Worm (Caenorhabditis elegans) whole organism, mixed stage, embryonic: ENCODE measurements around the gene wrn-1.

Experiments
- M03D4.4 ChIP-seq: sonication (generic microtip); optimal IDR thresholded peaks from 2 replicates; lab custom pipeline; 2017; ENCODE audit warnings: mild to moderate bottlenecking, missing genetic modification characterization, missing compliant biosample characterization
- bed-3 ChIP-seq: fragments of 200-800 bp; sonication (Bioruptor generic); optimal IDR thresholded peaks from 3 replicates; lab custom pipeline; 2018; ENCODE audit warnings: mild to moderate bottlenecking, missing genetic modification characterization, moderate library complexity, missing compliant biosample characterization
- blmp-1 ChIP-seq: fragments of 150-350 bp; optimal IDR thresholded peaks from 2 replicates; lab custom pipeline; 2014; ENCODE audit warnings: missing biosample characterization, missing genetic modification characterization
- ceh-39 ChIP-seq: fragments of 150-350 bp; optimal IDR thresholded peaks from 2 replicates; lab custom pipeline; 2014; ENCODE audit warnings: missing biosample characterization, missing genetic modification characterization
- ceh-43 ChIP-seq: fragments of 200-800 bp; sonication (Bioruptor generic); optimal IDR thresholded peaks from 2 replicates; lab custom pipeline; 2018; ENCODE audit warnings: mild to moderate bottlenecking, missing genetic modification characterization, moderate library complexity, missing compliant biosample characterization
- ceh-83 ChIP-seq: fragments of 200-800 bp; sonication (Bioruptor generic); optimal IDR thresholded peaks from 2 replicates; lab custom pipeline; 2018; ENCODE audit warnings: mild to moderate bottlenecking, missing genetic modification characterization, missing compliant biosample characterization
- ces-1 ChIP-seq: fragments of 150-350 bp; optimal IDR thresholded peaks from 2 replicates; lab custom pipeline; 2014; ENCODE audit warnings: missing biosample characterization, missing genetic modification reagents, missing genetic modification characterization
- cnd-1 ChIP-seq: fragments of 200-800 bp; sonication (Bioruptor generic); optimal IDR thresholded peaks from 2 replicates; lab custom pipeline; 2018; ENCODE audit warnings: mild to moderate bottlenecking, missing genetic modification characterization, missing compliant biosample characterization
- elt-1 ChIP-seq: sonication (generic microtip); optimal IDR thresholded peaks from 2 replicates; lab custom pipeline; 2017; ENCODE audit warnings: missing genetic modification characterization, mild to moderate bottlenecking, missing compliant biosample characterization, antibody characterized with exemption, moderate library complexity, borderline replicate concordance; ENCODE audit not compliant: insufficient read depth
- elt-3 ChIP-seq: fragments of 150-350 bp; optimal IDR thresholded peaks from 2 replicates; lab custom pipeline; 2014; ENCODE audit warnings: missing biosample characterization, missing genetic modification characterization
- flh-1 ChIP-seq: fragments of 200-800 bp; sonication (Bioruptor generic); optimal IDR thresholded peaks from 2 replicates; lab custom pipeline; 2018; ENCODE audit warnings: mild to moderate bottlenecking, missing genetic modification characterization, moderate library complexity, missing compliant biosample characterization
- ham-2 ChIP-seq: fragments of 200-800 bp; sonication (Bioruptor generic); optimal IDR thresholded peaks from 2 replicates; lab custom pipeline; 2018; ENCODE audit warnings: mild to moderate bottlenecking, missing genetic modification characterization, missing compliant biosample characterization
- hlh-1 ChIP-seq: fragments of 150-350 bp; optimal IDR thresholded peaks from 2 replicates; lab custom pipeline; 2014; ENCODE audit warnings: missing biosample characterization, missing genetic modification reagents, missing genetic modification characterization
- lin-13 ChIP-seq: fragments of 150-350 bp; optimal IDR thresholded peaks from 2 replicates; lab custom pipeline; 2014; ENCODE audit warnings: missing biosample characterization, missing genetic modification characterization
- lin-32 ChIP-seq: fragments of 200-800 bp; sonication (Bioruptor generic); optimal IDR thresholded peaks from 2 replicates; lab custom pipeline; 2018; ENCODE audit warnings: mild to moderate bottlenecking, missing genetic modification characterization, missing compliant biosample characterization
- lsy-2 ChIP-seq: fragments of 150-350 bp; optimal IDR thresholded peaks from 2 replicates; lab custom pipeline; 2014; ENCODE audit warnings: missing biosample characterization, missing genetic modification characterization
- mab-5 ChIP-seq: fragments of 150-350 bp; optimal IDR thresholded peaks from 2 replicates; lab custom pipeline; 2014; ENCODE audit warnings: missing biosample characterization, missing genetic modification characterization
- mep-1 ChIP-seq: fragments of 150-350 bp; optimal IDR thresholded peaks from 2 replicates; lab custom pipeline; 2017; ENCODE audit warnings: missing biosample characterization, missing genetic modification reagents, missing genetic modification characterization, inconsistent platforms
- mls-2 ChIP-seq: sonication (generic microtip); optimal IDR thresholded peaks from 2 replicates; lab custom pipeline; 2016; ENCODE audit warnings: mild to moderate bottlenecking, missing genetic modification characterization, moderate library complexity, missing compliant biosample characterization
- nhr-12 ChIP-seq: fragments of 150-350 bp; optimal IDR thresholded peaks from 2 replicates; lab custom pipeline; 2014; ENCODE audit warnings: missing biosample characterization, missing genetic modification characterization
- nhr-237 ChIP-seq: fragments of 150-350 bp; optimal IDR thresholded peaks from 2 replicates; lab custom pipeline; 2014; ENCODE audit warnings: missing biosample characterization, missing genetic modification characterization
- nhr-28 ChIP-seq: fragments of 150-350 bp; optimal IDR thresholded peaks from 2 replicates; lab custom pipeline; 2014; ENCODE audit warnings: missing biosample characterization, missing genetic modification characterization
- pha-4 ChIP-seq: fragments of 150-350 bp; optimal IDR thresholded peaks from 2 replicates; lab custom pipeline; 2018; ENCODE audit warnings: missing biosample characterization, missing genetic modification reagents, missing genetic modification characterization
- sem-2 ChIP-seq: fragments of 200-800 bp; sonication (Bioruptor generic); optimal IDR thresholded peaks from 2 replicates; lab custom pipeline; 2018; ENCODE audit warnings: mild to moderate bottlenecking, missing genetic modification characterization, missing compliant biosample characterization
- sptf-1 ChIP-seq: sonication (generic microtip); optimal IDR thresholded peaks from 2 replicates; lab custom pipeline; 2017; ENCODE audit warnings: mild to moderate bottlenecking, missing genetic modification characterization, moderate library complexity, missing compliant biosample characterization
- unc-120 ChIP-seq: sonication (generic microtip); optimal IDR thresholded peaks from 2 replicates; lab custom pipeline; 2017; ENCODE audit warnings: missing genetic modification characterization, missing compliant biosample characterization; ENCODE audit not compliant: poor library complexity, severe bottlenecking
- unc-62 ChIP-seq: fragments of 150-350 bp; optimal IDR thresholded peaks from 2 replicates; lab custom pipeline; 2014; ENCODE audit warnings: missing biosample characterization, missing genetic modification reagents, missing genetic modification characterization
- zip-8 ChIP-seq: fragments of 150-350 bp; optimal IDR thresholded peaks from 2 replicates; lab custom pipeline; 2014; ENCODE audit warnings: missing biosample characterization, missing genetic modification characterization
- ztf-11 ChIP-seq: fragments of 150-350 bp; optimal IDR thresholded peaks from 2 replicates; lab custom pipeline; 2014; ENCODE audit warnings: missing biosample characterization, missing genetic modification characterization

Gene wrn-1

DNA sequence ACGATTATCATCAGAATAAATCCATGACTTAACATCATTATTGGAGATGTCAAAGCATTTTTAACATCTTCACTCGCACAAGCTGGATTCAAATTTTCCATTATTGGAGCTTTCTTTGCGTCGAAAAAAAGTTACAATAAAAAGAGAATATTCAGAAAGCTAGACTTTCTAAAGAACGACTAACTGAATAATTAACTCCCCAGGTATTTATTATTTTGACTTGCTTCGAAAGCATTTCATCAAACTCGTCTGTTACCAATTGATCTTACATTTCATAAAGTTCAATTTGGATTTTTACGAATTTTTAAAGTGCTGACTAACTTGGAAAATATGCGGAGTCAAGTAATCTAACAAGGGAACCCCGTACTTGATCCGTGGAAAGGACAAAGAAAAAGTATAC lies 20.9 kb downstream of the wrn-1 start, which contains the start of gene sra-29:
Gene sra-29, minus strand, starts transcription at position 101 of the 400 bp plus-strand sequence.
- TF ChIP-seq pha-4 (tag; lab: Kevin White, UChicago) (no peak), sem-2 (GFP tag; lab: Kevin White, UChicago) (no peak), elt-1 (no peak), mab-5 (tag; lab: Kevin White, UChicago) (no peak), lin-13 (tag; lab: Kevin White, UChicago) (no peak), ces-1 (no peak), flh-1 (GFP tag; lab: Kevin White, UChicago) (no peak), hlh-1 (no peak), ztf-11 (no peak), nhr-28 (tag; lab: Kevin White, UChicago) (no peak), blmp-1 (no peak), elt-3 (tag; lab: Kevin White, UChicago) (no peak), sptf-1 (tag; lab: Kevin White, UChicago) (no peak), ceh-83 (GFP tag; lab: Kevin White, UChicago) (no peak)
- TF ChIP-seq, all 35 proteins: peak for 0

DNA sequence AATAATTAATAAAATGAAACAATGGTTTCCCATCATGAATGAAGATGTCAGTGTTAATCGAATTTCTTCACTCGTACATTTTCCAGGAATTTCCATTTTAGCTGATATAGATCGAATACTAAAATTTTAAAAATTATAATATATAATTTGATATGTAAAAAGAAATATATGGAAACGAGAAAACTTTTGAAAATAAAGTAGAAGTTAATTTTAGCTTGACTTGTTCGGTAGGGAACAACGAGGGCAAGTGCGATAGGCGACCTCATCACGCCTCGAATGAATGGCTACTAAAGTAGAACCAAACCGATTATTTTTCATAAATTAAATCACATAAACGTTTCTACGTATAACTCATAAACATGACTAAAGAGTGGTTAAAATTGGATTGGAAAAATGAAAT lies 23.6 kb downstream of the wrn-1 start, which contains the start of gene sra-31:
Gene sra-31, minus strand, starts transcription at position 101 of the 400 bp plus-strand sequence.
- TF ChIP-seq ceh-83 (GFP tag; lab: Kevin White, UChicago) (no peak), flh-1 (GFP tag; lab: Kevin White, UChicago) (no peak), unc-120 (tag; lab: Kevin White, UChicago) (no peak), cnd-1 (tag; lab: Kevin White, UChicago) (no peak), bed-3 (GFP tag; lab: Kevin White, UChicago) (no peak), ces-1 (no peak), mls-2 (tag; lab: Kevin White, UChicago) (no peak), nhr-28 (tag; lab: Kevin White, UChicago) (no peak), sem-2 (GFP tag; lab: Kevin White, UChicago) (no peak), ham-2 (GFP tag; lab: Kevin White, UChicago) (no peak), ceh-39 (no peak), elt-3 (tag; lab: Kevin White, UChicago) (no peak)

DNA sequence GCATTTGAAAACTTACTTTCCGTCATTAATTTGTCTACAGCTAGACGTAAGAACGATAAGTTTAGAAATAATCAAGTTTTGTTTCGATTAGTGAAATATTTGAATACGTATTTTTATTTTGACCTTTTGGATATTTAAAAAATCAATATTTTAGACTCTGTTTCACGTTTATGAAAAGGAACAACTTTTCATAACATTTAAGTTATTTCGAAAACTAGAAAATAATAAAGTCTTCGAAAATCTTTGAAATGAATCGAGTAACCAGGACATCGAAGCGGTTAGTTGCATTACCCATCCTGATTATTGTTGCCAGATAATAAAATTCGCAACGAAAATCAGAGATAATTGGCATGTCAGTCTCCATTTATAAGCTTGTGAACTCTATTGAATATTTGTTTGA lies 26.5 kb downstream of the wrn-1 start, which contains the start of gene C56C10.6:
Gene C56C10.6, minus strand, starts transcription at position 101 of the 400 bp plus-strand sequence.
- TF ChIP-seq M03D4.4 (tag; lab: Kevin White, UChicago) (no peak), zip-8 (tag; lab: Kevin White, UChicago) (no peak), pha-4 (tag; lab: Kevin White, UChicago) (no peak), elt-3 (tag; lab: Kevin White, UChicago) (no peak), sem-2 (GFP tag; lab: Kevin White, UChicago) (no peak)

DNA sequence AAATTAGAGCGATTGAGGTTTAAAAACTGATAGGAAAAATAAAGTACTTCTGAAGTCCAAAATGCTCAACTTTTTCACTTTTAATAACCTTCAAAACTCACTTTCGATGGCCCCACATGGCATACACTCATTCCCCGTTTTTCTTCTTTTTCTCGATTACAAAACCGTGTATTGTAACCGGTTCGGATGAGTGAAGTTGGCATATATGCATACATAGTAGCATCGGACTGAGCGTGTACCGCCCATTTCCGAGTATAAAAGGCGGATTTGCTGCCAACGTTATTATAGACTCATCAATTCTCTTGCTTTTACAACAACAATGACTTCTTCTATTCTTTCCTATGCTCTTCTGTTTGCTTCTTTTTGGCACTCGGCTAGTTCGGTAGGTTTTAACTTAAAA lies 28.0 kb downstream of the wrn-1 start, which contains the start of gene C56C10.4:
Gene C56C10.4, plus strand, starts transcription at position 301 of the 400 bp plus-strand sequence.
- TF ChIP-seq ceh-83 (GFP tag; lab: Kevin White, UChicago) (no peak), ceh-43 (no peak), lsy-2 (tag; lab: Kevin White, UChicago) (no peak), M03D4.4 (tag; lab: Kevin White, UChicago) (no peak), unc-62 (no peak), mep-1 (no peak), sem-2 (GFP tag; lab: Kevin White, UChicago) (no peak), zip-8 (tag; lab: Kevin White, UChicago) (no peak), bed-3 (GFP tag; lab: Kevin White, UChicago) (no peak), nhr-237 (tag; lab: Kevin White, UChicago) (no peak), nhr-12 (no peak), mls-2 (tag; lab: Kevin White, UChicago) (no peak)

DNA sequence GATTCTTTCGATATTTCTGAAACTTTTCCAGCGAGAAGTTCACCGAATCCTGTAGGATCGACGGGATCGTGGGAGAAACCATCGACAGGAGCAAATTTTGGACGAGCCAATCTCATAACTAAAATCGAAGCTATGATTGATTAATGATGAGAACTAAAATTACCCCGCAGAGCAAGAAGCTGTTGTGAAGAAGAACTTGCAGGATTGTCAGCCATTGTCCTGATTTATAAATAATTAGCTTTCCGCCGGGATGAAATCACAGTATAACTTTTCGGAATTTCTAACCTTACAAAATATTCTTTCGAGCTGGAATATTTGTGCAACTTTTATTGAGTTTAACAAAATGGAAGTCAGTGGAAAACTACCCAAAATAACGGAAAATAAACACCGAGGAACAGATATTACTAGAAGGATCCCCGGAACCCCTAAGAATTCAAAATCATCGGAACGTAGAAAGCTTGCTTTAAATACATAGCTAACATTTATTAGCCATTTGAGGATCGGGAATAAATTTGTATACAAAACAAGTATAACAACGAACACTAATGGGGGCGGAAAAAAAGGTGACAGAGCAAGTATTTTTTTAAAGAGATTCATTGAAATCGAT lies 32.6 kb downstream of the wrn-1 start, which contains the start of gene C56C10.7:
Gene C56C10.7, minus strand, starts transcription at position 312 of the 607 bp plus-strand sequence.
- TF ChIP-seq elt-1 (no peak), unc-120 (tag; lab: Kevin White, UChicago) (no peak), ztf-11 (no peak), nhr-28 (tag; lab: Kevin White, UChicago) (no peak), hlh-1 (no peak), lin-32 (GFP tag; lab: Kevin White, UChicago) (no peak), ceh-39 (no peak)
